Fruit fly (Drosophila melanogaster): Measurements from ENCODE around the gene MEP-1.

Gene MEP-1

dm6 chr3L:2631406-2631805, at the start of gene MEP-1, which contains the start of gene CG42245:
TSS of gene MEP-1 (plus strand) at chr3L:2631715.
TSS of gene CG42245 (plus strand) at chr3L:2631715.
- peak; percentile 71 for TF ChIP-seq CG17801 (GFP tag; optimal IDR thresholded peaks at IDR 0.05; ENCODE audit: partially characterized antibody)

- no peak for TF ChIP-seq CG17801 (GFP tag; optimal IDR thresholded peaks at IDR 0.05; ENCODE audit: partially characterized antibody)
Measured at dm6 chr3L:2581857-2582256, 49.7 kb upstream of the MEP-1 start.

- no peak for TF ChIP-seq CG17801 (GFP tag; optimal IDR thresholded peaks at IDR 0.05; ENCODE audit: partially characterized antibody)
Measured at dm6 chr3L:2582290-2582689, 49.2 kb upstream of the MEP-1 start.

DNA sequence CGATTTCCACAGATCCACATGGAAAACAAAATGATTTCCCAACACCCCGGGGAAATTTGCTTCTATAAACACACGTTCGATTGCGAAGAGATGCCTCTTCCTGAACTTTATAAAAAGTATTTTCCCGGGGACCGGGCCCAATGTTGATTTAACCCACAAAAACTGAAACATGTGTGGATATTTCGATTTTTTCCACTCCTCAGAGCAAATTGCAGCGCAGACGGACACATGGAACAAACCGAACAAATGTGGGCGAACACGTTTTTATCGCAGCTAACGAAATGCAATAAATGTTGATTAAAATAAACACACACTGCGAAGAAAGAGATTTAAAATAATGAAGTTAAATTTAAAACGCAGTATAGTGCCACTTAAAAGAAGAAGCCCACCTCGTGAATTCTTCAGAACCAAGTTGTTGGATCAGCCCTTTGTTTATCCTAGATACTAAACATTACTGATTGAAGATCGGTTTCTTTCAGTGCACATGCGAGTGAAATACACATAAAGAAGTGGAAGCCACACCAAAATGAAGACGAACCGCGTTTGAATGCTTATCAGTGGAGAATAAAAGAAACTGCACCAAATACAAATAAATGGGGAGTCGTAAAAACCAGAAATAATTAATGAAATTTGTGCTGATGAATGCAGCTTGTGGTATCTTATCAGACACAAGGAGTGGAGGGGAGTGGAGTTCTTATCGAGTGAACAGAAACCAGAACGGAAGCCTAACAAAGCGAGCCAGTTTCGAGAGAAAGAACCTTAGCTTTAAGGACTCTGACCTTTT, 48.6 kb upstream of the MEP-1 start:
- no peak for TF ChIP-seq CG17801 (GFP tag; optimal IDR thresholded peaks at IDR 0.05; ENCODE audit: partially characterized antibody)

- no peak for TF ChIP-seq CG17801 (GFP tag; optimal IDR thresholded peaks at IDR 0.05; ENCODE audit: partially characterized antibody)
Measured at dm6 chr3L:2583537-2583870, 48.0 kb upstream of the MEP-1 start.

DNA sequence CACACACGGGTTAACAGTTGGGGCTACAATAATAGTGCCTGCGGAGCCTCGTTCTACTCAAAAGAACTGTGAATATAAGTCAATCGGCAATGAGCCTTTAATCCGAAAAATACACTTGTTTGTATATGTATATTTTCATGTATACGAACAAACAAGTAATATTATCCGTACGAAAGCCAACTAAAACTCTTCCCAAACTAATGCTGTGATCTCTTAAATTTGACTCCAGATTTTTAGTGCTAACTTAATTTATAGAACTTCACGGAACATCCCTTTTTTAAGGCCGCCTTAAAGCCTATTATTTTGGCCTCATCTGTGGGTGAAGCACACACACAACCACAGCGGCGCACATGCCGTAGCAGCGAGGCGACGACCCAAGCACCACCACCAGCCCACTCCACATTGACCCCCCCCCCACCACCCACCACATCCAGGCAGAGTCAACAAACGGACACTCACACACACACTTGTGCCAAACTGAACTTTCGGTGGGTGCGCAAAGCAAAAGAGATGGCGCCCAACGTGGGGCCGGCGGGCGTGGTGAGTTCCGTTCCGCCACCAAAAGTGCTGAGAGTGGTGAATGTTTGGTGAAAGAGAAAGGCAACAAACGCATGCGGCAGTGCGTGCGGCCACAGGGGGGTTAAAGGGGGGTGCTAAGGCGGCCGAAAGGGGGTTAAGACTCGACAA, 47.3 kb upstream of the MEP-1 start:
- TF ChIP-seq CG17801 (GFP tag; optimal IDR thresholded peaks at IDR 0.05; ENCODE audit: partially characterized antibody): no peak

- TF ChIP-seq CG17801 (GFP tag; optimal IDR thresholded peaks at IDR 0.05; ENCODE audit: partially characterized antibody): no peak
Measured at dm6 chr3L:2584827-2585226, 46.7 kb upstream of the MEP-1 start.

DNA sequence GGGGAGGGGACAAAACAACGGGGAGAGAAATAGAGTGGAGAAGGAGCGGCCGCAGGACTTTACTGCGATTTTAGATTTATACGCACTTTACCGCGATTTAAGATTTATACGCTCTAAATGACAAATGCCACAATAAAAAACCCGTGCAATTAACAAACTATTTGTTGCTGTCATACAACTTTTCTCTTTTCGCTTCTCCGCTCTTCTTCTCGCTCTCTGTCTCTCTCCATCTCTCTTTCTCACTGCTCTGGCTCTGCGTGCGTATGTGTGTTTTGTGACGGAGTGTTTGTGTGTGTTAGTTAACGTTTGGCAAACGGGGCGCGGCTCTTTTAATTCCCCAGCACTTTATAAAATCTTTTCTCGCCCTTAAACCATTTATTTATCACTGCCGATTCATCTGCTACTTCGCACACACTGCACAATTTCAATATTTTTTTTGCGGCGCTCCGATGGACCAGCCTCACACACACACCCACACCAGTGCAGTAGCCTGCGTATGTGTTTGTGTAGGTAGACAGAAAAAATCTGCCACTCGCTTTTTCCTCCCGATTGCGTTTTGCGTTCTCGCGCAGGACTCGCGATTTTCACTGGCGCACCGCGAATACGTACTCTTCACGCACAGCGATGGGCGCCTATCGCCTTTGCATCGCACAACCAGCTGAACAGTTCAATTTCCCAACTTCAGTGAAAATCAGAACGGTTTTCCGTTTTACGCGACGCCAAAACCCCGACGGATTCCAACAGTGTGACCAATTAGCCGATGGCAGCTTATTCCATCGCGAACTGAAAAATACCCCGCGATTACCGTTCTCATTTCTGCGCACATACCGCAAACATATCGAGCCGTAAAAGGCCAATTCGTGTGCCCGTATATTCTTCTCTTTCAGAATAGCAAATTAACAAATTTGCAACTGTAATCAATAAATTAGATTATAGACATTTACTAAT, 45.4 kb upstream of the MEP-1 start, which contains the start of gene msn:
Gene msn (minus strand): TSS at position 747 of the 948 bp plus-strand sequence.
- no peak for TF ChIP-seq CG17801 (GFP tag; optimal IDR thresholded peaks at IDR 0.05; ENCODE audit: partially characterized antibody)

DNA sequence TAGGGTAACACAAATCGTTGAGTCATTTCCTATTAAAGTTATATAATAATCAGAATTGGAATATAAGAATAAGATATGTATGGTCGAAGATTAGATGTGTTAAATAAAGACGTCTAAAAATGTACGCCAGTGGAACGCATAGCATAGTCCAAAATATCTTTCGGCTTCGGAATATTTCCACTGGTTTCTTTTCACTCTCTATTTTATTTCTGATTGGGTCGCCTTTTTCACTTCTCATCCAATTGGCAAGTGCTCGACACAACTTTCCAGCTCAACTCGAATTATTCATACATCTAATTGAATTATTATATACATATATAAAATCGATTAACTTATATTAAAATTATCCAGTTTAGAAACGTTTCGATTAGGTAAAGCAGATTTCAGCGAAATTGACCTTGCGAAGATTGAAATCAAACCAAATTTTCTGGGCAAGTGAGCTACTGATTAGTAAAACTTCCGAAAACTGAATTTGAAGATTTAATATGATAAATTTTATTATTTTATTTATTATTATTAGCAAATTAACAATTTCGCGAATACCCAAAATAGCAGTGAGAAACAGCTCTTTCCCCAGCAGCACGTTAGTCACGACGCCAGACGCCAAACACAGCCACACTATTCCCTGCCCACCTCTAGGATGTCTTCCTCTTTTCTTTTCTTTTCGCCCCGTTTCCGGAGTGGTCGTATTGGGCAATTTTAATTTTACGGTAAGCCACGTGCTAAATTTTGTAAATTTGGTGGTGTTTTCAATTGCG, 44.5 kb upstream of the MEP-1 start, which contains the start of gene RpL8:
Gene RpL8 (plus strand): TSS at position 653 of the 758 bp plus-strand sequence.
- TF ChIP-seq CG17801 (GFP tag; optimal IDR thresholded peaks at IDR 0.05; ENCODE audit: partially characterized antibody): peak; percentile 81

DNA sequence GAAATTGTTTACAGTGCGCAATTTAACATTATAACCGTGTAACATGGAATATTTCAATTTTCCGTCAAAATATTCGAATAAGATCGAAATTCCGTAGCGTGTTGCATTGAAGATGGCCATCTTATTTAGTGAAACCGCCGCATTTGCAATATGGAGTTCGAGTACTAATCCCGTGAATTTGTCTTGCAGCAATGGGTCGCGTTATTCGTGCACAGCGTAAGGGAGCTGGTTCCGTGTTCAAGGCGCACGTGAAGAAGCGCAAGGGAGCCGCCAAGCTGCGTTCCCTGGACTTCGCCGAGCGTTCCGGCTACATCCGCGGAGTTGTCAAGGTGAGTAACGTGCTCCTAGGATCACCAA, 44.0 kb upstream of the MEP-1 start:
- no peak for TF ChIP-seq CG17801 (GFP tag; optimal IDR thresholded peaks at IDR 0.05; ENCODE audit: partially characterized antibody)

DNA sequence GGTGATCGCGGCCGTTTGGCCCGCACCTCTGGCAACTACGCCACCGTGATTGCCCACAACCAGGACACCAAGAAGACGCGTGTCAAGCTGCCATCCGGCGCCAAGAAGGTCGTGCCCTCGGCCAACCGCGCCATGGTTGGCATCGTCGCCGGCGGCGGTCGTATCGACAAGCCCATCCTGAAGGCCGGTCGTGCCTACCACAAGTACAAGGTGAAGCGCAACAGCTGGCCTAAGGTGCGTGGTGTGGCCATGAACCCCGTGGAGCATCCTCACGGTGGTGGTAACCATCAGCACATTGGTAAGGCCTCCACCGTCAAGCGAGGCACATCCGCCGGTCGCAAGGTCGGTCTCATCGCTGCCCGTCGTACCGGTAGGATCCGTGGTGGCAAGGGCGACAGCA, 43.2 kb upstream of the MEP-1 start:
- TF ChIP-seq CG17801 (GFP tag; optimal IDR thresholded peaks at IDR 0.05; ENCODE audit: partially characterized antibody): no peak

dm6 chr3L:2589167-2589910, 42.2 kb upstream of the MEP-1 start, which contains the start of gene dos:
TSS of gene dos (plus strand) at chr3L:2589414.
- peak; percentile 67 for TF ChIP-seq CG17801 (GFP tag; optimal IDR thresholded peaks at IDR 0.05; ENCODE audit: partially characterized antibody)

dm6 chr3L:2589911-2590763, 41.4 kb upstream of the MEP-1 start:
- peak; percentile 89 for TF ChIP-seq CG17801 (GFP tag; optimal IDR thresholded peaks at IDR 0.05; ENCODE audit: partially characterized antibody)
